Worm (Caenorhabditis elegans) whole organism, L1 larva: ENCODE measurements around the gene btb-12.
A peak's percentile ranks its signal among the peaks of the same experiment; 100 is the strongest.

Source experiments
- C04F5.9 ChIP-seq: sonication (generic microtip); optimal IDR thresholded peaks from 2 replicates; lab custom pipeline; 2016; ENCODE audit warnings: missing genetic modification characterization, missing compliant biosample characterization
- C16A3.4 ChIP-seq: fragments of 150-350 bp; optimal IDR thresholded peaks from 2 replicates; lab custom pipeline; 2014; ENCODE audit warnings: missing biosample characterization, missing genetic modification characterization
- F16B12.6 ChIP-seq: fragments of 150-350 bp; optimal IDR thresholded peaks from 2 replicates; lab custom pipeline; 2014; ENCODE audit warnings: missing biosample characterization, missing genetic modification characterization
- aly-2 ChIP-seq: fragments of 150-350 bp; optimal IDR thresholded peaks from 2 replicates; lab custom pipeline; 2014; ENCODE audit warnings: missing biosample characterization, missing genetic modification characterization
- ama-1 ChIP-seq: fragments of 150-350 bp; optimal IDR thresholded peaks from 2 replicates; lab custom pipeline; 2014
- blmp-1 ChIP-seq: fragments of 150-350 bp; optimal IDR thresholded peaks from 2 replicates; lab custom pipeline; 2014; ENCODE audit warnings: missing biosample characterization, missing genetic modification characterization
- ceh-8 ChIP-seq: fragments of 200-800 bp; sonication (Bioruptor generic); optimal IDR thresholded peaks from 2 replicates; lab custom pipeline; 2018; ENCODE audit warnings: mild to moderate bottlenecking, missing genetic modification characterization, moderate library complexity, missing compliant biosample characterization
- ceh-90 ChIP-seq: sonication (generic microtip); optimal IDR thresholded peaks from 2 replicates; lab custom pipeline; 2016; ENCODE audit warnings: missing genetic modification characterization, missing compliant biosample characterization
- dpl-1 ChIP-seq, 3 experiments: fragments of 150-350 bp in 2 of 3; sonication (generic microtip) in 1 of 3; optimal IDR thresholded peaks; 2 replicates each; lab custom pipeline; 2014 to 2017; ENCODE audit warnings: missing biosample characterization in 3 of 3, missing genetic modification characterization in 3 of 3, missing genetic modification reagents in 3 of 3
- dsc-1 ChIP-seq: sonication (generic microtip); optimal IDR thresholded peaks from 2 replicates; lab custom pipeline; 2016; ENCODE audit warnings: mild to moderate bottlenecking, missing genetic modification characterization, missing compliant biosample characterization
- elt-2 ChIP-seq: sonication (generic microtip); optimal IDR thresholded peaks from 2 replicates; lab custom pipeline; 2016; ENCODE audit warnings: missing genetic modification characterization, mild to moderate bottlenecking, inconsistent platforms, missing compliant biosample characterization, missing genetic modification reagents
- elt-3 ChIP-seq, 6 experiments: fragments of 150-350 bp in 1 of 6; sonication (generic microtip); optimal IDR thresholded peaks; 2 replicates each; lab custom pipeline; 2017 to 2018; ENCODE audit warnings: missing biosample characterization in 6 of 6, missing genetic modification characterization in 6 of 6, inconsistent platforms in 1 of 6
- ets-5 ChIP-seq: fragments of 200-800 bp; sonication (Bioruptor generic); IDR thresholded peaks from 2 replicates; pipeline ENCODE4 v1.3.6; 2022; ENCODE audit warnings: missing genetic modification characterization, missing compliant biosample characterization
- irx-1 ChIP-seq: sonication (generic microtip); optimal IDR thresholded peaks from 2 replicates; lab custom pipeline; 2016; ENCODE audit warnings: missing genetic modification characterization, missing compliant biosample characterization
- jun-1 ChIP-seq: fragments of 150-350 bp; optimal IDR thresholded peaks from 2 replicates; lab custom pipeline; 2014; ENCODE audit warnings: missing biosample characterization, missing genetic modification reagents, missing genetic modification characterization
- lin-13 ChIP-seq: fragments of 150-350 bp; optimal IDR thresholded peaks from 2 replicates; lab custom pipeline; 2014; ENCODE audit warnings: missing biosample characterization, missing genetic modification reagents, missing genetic modification characterization
- lin-15B ChIP-seq: fragments of 150-350 bp; sonication (generic microtip); optimal IDR thresholded peaks from 3 replicates; lab custom pipeline; 2014; ENCODE audit warnings: missing biosample characterization, missing genetic modification characterization
- lin-35 ChIP-seq, 2 experiments: fragments of 150-350 bp; optimal IDR thresholded peaks; 2 replicates each; lab custom pipeline; 2014; ENCODE audit warnings: missing biosample characterization in 2 of 2, missing genetic modification characterization in 2 of 2, missing genetic modification reagents in 2 of 2
- lsy-2 ChIP-seq, 2 experiments: fragments of 150-350 bp; optimal IDR thresholded peaks; 2 replicates each; lab custom pipeline; 2014; ENCODE audit warnings: missing biosample characterization in 2 of 2, missing genetic modification characterization in 2 of 2
- mef-2 ChIP-seq: fragments of 150-350 bp; optimal IDR thresholded peaks from 2 replicates; lab custom pipeline; 2014; ENCODE audit warnings: missing biosample characterization, missing genetic modification characterization
- nhr-19 ChIP-seq: fragments of 200-800 bp; sonication (Bioruptor generic); conservative IDR thresholded peaks from 2 replicates; pipeline ENCODE4 v1.3.6; 2022; ENCODE audit warnings: missing genetic modification characterization, missing compliant biosample characterization
- nhr-28 ChIP-seq: fragments of 150-350 bp; optimal IDR thresholded peaks from 2 replicates; lab custom pipeline; 2014; ENCODE audit warnings: missing biosample characterization, missing genetic modification characterization
- nhr-71 ChIP-seq: sonication (generic microtip); optimal IDR thresholded peaks from 2 replicates; lab custom pipeline; 2016; ENCODE audit warnings: mild to moderate bottlenecking, missing genetic modification characterization, moderate library complexity, missing compliant biosample characterization
- nhr-76 ChIP-seq: sonication (generic microtip); optimal IDR thresholded peaks from 2 replicates; lab custom pipeline; 2017; ENCODE audit warnings: missing biosample characterization, missing genetic modification characterization
- nhr-77 ChIP-seq: fragments of 150-350 bp; optimal IDR thresholded peaks from 2 replicates; lab custom pipeline; 2014; ENCODE audit warnings: missing biosample characterization, missing genetic modification characterization
- nhr-84 ChIP-seq: sonication (generic microtip); optimal IDR thresholded peaks from 2 replicates; lab custom pipeline; 2017; ENCODE audit warnings: missing biosample characterization, missing genetic modification characterization
- nhr-85 ChIP-seq: sonication (generic microtip); peaks from one replicate; lab custom pipeline; 2016; ENCODE audit warnings: missing genetic modification characterization, inconsistent platforms, missing compliant biosample characterization
- nhr-90 ChIP-seq: sonication (generic microtip); optimal IDR thresholded peaks from 2 replicates; lab custom pipeline; 2016; ENCODE audit warnings: mild to moderate bottlenecking, missing genetic modification characterization, missing compliant biosample characterization; ENCODE audit not compliant: poor library complexity
- sptf-1 ChIP-seq: fragments of 150-350 bp; optimal IDR thresholded peaks from 2 replicates; lab custom pipeline; 2014; ENCODE audit warnings: missing biosample characterization, missing genetic modification characterization
- sup-37 ChIP-seq: fragments of 200-800 bp; sonication (Bioruptor generic); optimal IDR thresholded peaks from 2 replicates; lab custom pipeline; 2018; ENCODE audit warnings: mild to moderate bottlenecking, missing genetic modification characterization, missing compliant biosample characterization
- unc-130 ChIP-seq: fragments of 150-350 bp; optimal IDR thresholded peaks from 2 replicates; lab custom pipeline; 2017; ENCODE audit warnings: missing biosample characterization, missing genetic modification characterization, inconsistent platforms
- unc-86 ChIP-seq: sonication (generic microtip); optimal IDR thresholded peaks from 2 replicates; lab custom pipeline; 2016; ENCODE audit warnings: missing genetic modification characterization, missing compliant biosample characterization
- unc-98 ChIP-seq: fragments of 200-800 bp; sonication (Bioruptor generic); IDR thresholded peaks from 2 replicates; pipeline ENCODE4 v1.3.6; 2022; ENCODE audit warnings: missing genetic modification characterization, missing compliant biosample characterization
- zip-4 ChIP-seq: fragments of 200-800 bp; sonication (Bioruptor generic); optimal IDR thresholded peaks from 2 replicates; lab custom pipeline; 2018; ENCODE audit warnings: mild to moderate bottlenecking, missing genetic modification characterization, moderate library complexity, missing compliant biosample characterization
- ztf-11 ChIP-seq, 2 experiments: sonication (generic microtip); optimal IDR thresholded peaks; 2 replicates each; lab custom pipeline; 2016 to 2017; ENCODE audit warnings: missing genetic modification characterization in 2 of 2, missing biosample characterization in 1 of 2, missing compliant biosample characterization in 1 of 2

btb-12 gene

ce11 chrII:1613972-1614371 lies 41.0 kb upstream of the btb-12 start, which contains the start of gene fbxa-164:
Gene fbxa-164 (minus strand): TSS chrII:1614072.
- TF ChIP-seq blmp-1 (tag; lab: Kevin White, UChicago) = no peak
- TF ChIP-seq ceh-90 (tag; lab: Kevin White, UChicago) = no peak
- no peak for TF ChIP-seq ceh-8 (GFP tag; lab: Kevin White, UChicago)
- no peak for TF ChIP-seq ztf-11 (tag; optimal IDR thresholded peaks at IDR 0.05; lab: Kevin White, UChicago)
- no peak for TF ChIP-seq zip-4 (GFP tag; lab: Kevin White, UChicago)
- TF ChIP-seq elt-3 (tag; optimal IDR thresholded peaks at IDR 0.05; lab: Kevin White, UChicago) = no peak
- no peak for TF ChIP-seq irx-1 (tag; lab: Kevin White, UChicago)
- TF ChIP-seq nhr-71 (tag; lab: Kevin White, UChicago) = no peak
- no peak for TF ChIP-seq nhr-76 (tag; lab: Kevin White, UChicago)

ce11 chrII:1616382-1616781 lies 38.6 kb upstream of the btb-12 start, which contains the start of gene fbxa-165:
Gene fbxa-165 (minus strand): TSS chrII:1616482.
- TF ChIP-seq unc-86 (tag; lab: Kevin White, UChicago) (no peak), lsy-2 (tag; optimal IDR thresholded peaks at IDR 0.05; lab: Kevin White, UChicago) (no peak), dpl-1 (GFP tag; optimal IDR thresholded peaks at IDR 0.05; lab: Kevin White, UChicago) (no peak), unc-98 (no peak), dsc-1 (tag; lab: Kevin White, UChicago) (no peak), aly-2 (no peak), nhr-85 (tag; lab: Kevin White, UChicago) (no peak), lin-15B (no peak), nhr-28 (tag; lab: Kevin White, UChicago) (no peak), lin-13 (GFP tag; lab: Kevin White, UChicago) (no peak), sptf-1 (no peak), elt-2 (no peak), C16A3.4 (tag; lab: Kevin White, UChicago) (no peak), ama-1 (lab: Kevin White, UChicago) (no peak), sup-37 (GFP tag; lab: Kevin White, UChicago) (no peak), mef-2 (tag; lab: Kevin White, UChicago) (no peak)

ce11 chrII:1618948-1619347 lies 36.1 kb upstream of the btb-12 start, which contains the start of gene fbxa-166:
Gene fbxa-166 (minus strand): TSS chrII:1619048.
- TF ChIP-seq nhr-19 (GFP tag; lab: Robert Waterston, UW) = no peak
- no peak for TF ChIP-seq C04F5.9
- TF ChIP-seq ceh-8 (GFP tag; lab: Kevin White, UChicago) = no peak
- no peak for TF ChIP-seq ets-5 (GFP tag; lab: Robert Waterston, UW)
- no peak for TF ChIP-seq ceh-90 (tag; lab: Kevin White, UChicago)

ce11 chrII:1621180-1621579 lies 33.8 kb upstream of the btb-12 start, which contains the start of gene fbxa-158:
Gene fbxa-158 (minus strand): TSS chrII:1621280.
- TF ChIP-seq lin-13 (GFP tag; lab: Kevin White, UChicago) = no peak
- TF ChIP-seq F16B12.6 (tag; lab: Kevin White, UChicago) = no peak

ce11 chrII:1621795-1622194 lies 33.2 kb upstream of the btb-12 start:
- TF ChIP-seq lin-35 (GFP tag; optimal IDR thresholded peaks at IDR 0.05; lab: Kevin White, UChicago) = peak in 1 of 2 experiments; percentile 32
- no peak for TF ChIP-seq nhr-90 (tag; lab: Kevin White, UChicago)
- peak; percentile 44 for TF ChIP-seq jun-1 (tag; lab: Kevin White, UChicago)
- TF ChIP-seq unc-130 = no peak
- no peak for TF ChIP-seq nhr-84 (tag; lab: Kevin White, UChicago)
- no peak for TF ChIP-seq zip-4 (GFP tag; lab: Kevin White, UChicago)
- no peak for TF ChIP-seq C16A3.4 (tag; lab: Kevin White, UChicago)
- peak; percentile 90 for TF ChIP-seq elt-2
- TF ChIP-seq nhr-77 (tag; lab: Kevin White, UChicago) = no peak
- no peak for TF ChIP-seq nhr-19 (GFP tag; lab: Robert Waterston, UW)
- no peak for TF ChIP-seq sptf-1
